Fruit fly (Drosophila melanogaster) whole organism, wandering third instar larva: Measurements from ENCODE around the gene dome.

ENCODE experiments used
- Abd-B ChIP-seq: fragments of >200 bp; optimal IDR thresholded peaks from 2 replicates; lab custom pipeline; 2017; ENCODE audit warnings: missing biosample characterization, missing genetic modification characterization
- CG32264 ChIP-seq: fragments of 200-800 bp; sonication (Bioruptor generic); optimal IDR thresholded peaks from 2 replicates; lab custom pipeline; 2016; ENCODE audit warnings: missing biosample characterization, missing genetic modification characterization
- CG9705 ChIP-seq: fragments of 200-800 bp; sonication (Bioruptor generic); optimal IDR thresholded peaks from 2 replicates; lab custom pipeline; 2018; ENCODE audit warnings: missing biosample characterization, mild to moderate bottlenecking, missing genetic modification characterization
- CrebA ChIP-seq: fragments of 200-800 bp; sonication (Bioruptor generic); optimal IDR thresholded peaks from 2 replicates; lab custom pipeline; 2016; ENCODE audit warnings: missing biosample characterization, mild to moderate bottlenecking, missing genetic modification characterization, borderline replicate concordance
- Dfd ChIP-seq: fragments of >200 bp; optimal IDR thresholded peaks from 2 replicates; lab custom pipeline; 2017; ENCODE audit warnings: missing biosample characterization, missing genetic modification characterization
- Dif ChIP-seq: fragments of 200-275, 200-300 bp; sonication (Bioruptor generic); optimal IDR thresholded peaks from 2 replicates; lab custom pipeline; 2018; ENCODE audit warnings: missing biosample characterization, missing genetic modification characterization; ENCODE audit not compliant: partially characterized antibody
- GATAd ChIP-seq: sonication (Bioruptor generic); optimal IDR thresholded peaks from 2 replicates; lab custom pipeline; 2016; ENCODE audit warnings: missing biosample characterization, missing genetic modification characterization
- HLH106 ChIP-seq: fragments of 200-800 bp; optimal IDR thresholded peaks from 3 replicates; lab custom pipeline; 2019; ENCODE audit warnings: missing biosample characterization, mild to moderate bottlenecking, missing genetic modification characterization, moderate library complexity
- Hnf4 ChIP-seq: fragments of 200-800 bp; sonication (Bioruptor generic); optimal IDR thresholded peaks from 2 replicates; lab custom pipeline; 2016; ENCODE audit warnings: missing biosample characterization, mild to moderate bottlenecking, missing genetic modification characterization
- Hr78 ChIP-seq: fragments of >200 bp; optimal IDR thresholded peaks from 2 replicates; lab custom pipeline; 2017; ENCODE audit warnings: missing biosample characterization, missing genetic modification characterization
- Hr83 ChIP-seq: fragments of 200-300 bp; sonication (Bioruptor generic); optimal IDR thresholded peaks from 2 replicates; lab custom pipeline; 2016; ENCODE audit warnings: missing biosample characterization, mild to moderate bottlenecking, missing genetic modification characterization, moderate library complexity; ENCODE audit not compliant: poor library complexity, severe bottlenecking
- Jra ChIP-seq: sonication (Bioruptor generic); optimal IDR thresholded peaks from 2 replicates; lab custom pipeline; 2016; ENCODE audit warnings: missing biosample characterization, missing genetic modification characterization
- Mio ChIP-seq: sonication (Bioruptor generic); optimal IDR thresholded peaks from 2 replicates; lab custom pipeline; 2016; ENCODE audit warnings: missing biosample characterization, missing genetic modification characterization
- Myc ChIP-seq: fragments of >200 bp; optimal IDR thresholded peaks from 2 replicates; lab custom pipeline; 2017
- N ChIP-seq: fragments of >200 bp; optimal IDR thresholded peaks from 2 replicates; lab custom pipeline; 2018; ENCODE audit warnings: missing biosample characterization, missing external identifiers, missing genetic modification characterization
- OdsH ChIP-seq: fragments of 200-800 bp; sonication (Bioruptor generic); optimal IDR thresholded peaks from 2 replicates; lab custom pipeline; 2016; ENCODE audit warnings: missing biosample characterization, mild to moderate bottlenecking, missing genetic modification characterization
- Rel ChIP-seq, 2 experiments: fragments of 200-800 bp; sonication (Bioruptor generic) in 1 of 2; optimal IDR thresholded peaks; 2 replicates in 1 of 2; 3 replicates in 1 of 2; lab custom pipeline; 2016 to 2019; ENCODE audit warnings: mild to moderate bottlenecking in 2 of 2, missing biosample characterization in 2 of 2, missing genetic modification characterization in 2 of 2, moderate library complexity in 1 of 2
- Sp1 ChIP-seq: fragments of 200-800 bp; sonication (Bioruptor generic); optimal IDR thresholded peaks from 3 replicates; lab custom pipeline; 2019; ENCODE audit warnings: missing biosample characterization, mild to moderate bottlenecking, missing genetic modification characterization, moderate library complexity
- Vsx2 ChIP-seq: fragments of 200-300, 225-300 bp; sonication (Bioruptor generic); optimal IDR thresholded peaks from 2 replicates; lab custom pipeline; 2018; ENCODE audit warnings: missing biosample characterization, missing genetic modification characterization; ENCODE audit not compliant: partially characterized antibody
- br ChIP-seq: fragments of 200-800 bp; sonication (Bioruptor generic); optimal IDR thresholded peaks from 2 replicates; lab custom pipeline; 2016; ENCODE audit warnings: missing biosample characterization, missing genetic modification characterization
- brk ChIP-seq: fragments of 200-800 bp; sonication (Bioruptor generic); optimal IDR thresholded peaks from 2 replicates; lab custom pipeline; 2016; ENCODE audit warnings: missing biosample characterization, mild to moderate bottlenecking, missing genetic modification characterization
- dl ChIP-seq, 2 experiments: fragments of 175-275, 200-275 bp in 1 of 2; fragments of 200-275 bp in 1 of 2; sonication (Bioruptor generic); optimal IDR thresholded peaks; lab custom pipeline; 2018; ENCODE audit warnings: mild to moderate bottlenecking in 2 of 2, missing biosample characterization in 2 of 2, missing genetic modification characterization in 2 of 2, moderate library complexity in 2 of 2; ENCODE audit not compliant: partially characterized antibody in 2 of 2, insufficient read depth in 1 of 2
- dmrt93B ChIP-seq: fragments of 200-800 bp; sonication (Bioruptor generic); optimal IDR thresholded peaks from 2 replicates; lab custom pipeline; 2018; ENCODE audit warnings: missing biosample characterization, mild to moderate bottlenecking, missing genetic modification characterization
- dsf ChIP-seq: sonication (Bioruptor generic); optimal IDR thresholded peaks from 2 replicates; lab custom pipeline; 2016; ENCODE audit warnings: missing biosample characterization, missing genetic modification characterization, borderline replicate concordance
- ey ChIP-seq: fragments of 200-800 bp; sonication (Bioruptor generic); optimal IDR thresholded peaks from 2 replicates; lab custom pipeline; 2016; ENCODE audit warnings: missing biosample characterization, missing genetic modification characterization
- foxo ChIP-seq, 2 experiments: fragments of 200-800 bp; sonication (Bioruptor generic); optimal IDR thresholded peaks; 2 replicates in 1 of 2; 3 replicates in 1 of 2; lab custom pipeline; 2016 to 2017; ENCODE audit warnings: missing biosample characterization in 2 of 2, missing genetic modification characterization in 2 of 2
- fru ChIP-seq: fragments of 200-800 bp; sonication (Bioruptor generic); optimal IDR thresholded peaks from 3 replicates; lab custom pipeline; 2016; ENCODE audit warnings: missing biosample characterization, mild to moderate bottlenecking, missing genetic modification characterization
- h ChIP-seq: fragments of 200-800 bp; sonication (Bioruptor generic); optimal IDR thresholded peaks from 3 replicates; lab custom pipeline; 2016; ENCODE audit warnings: missing biosample characterization, mild to moderate bottlenecking, missing genetic modification characterization
- jim ChIP-seq: fragments of 175-275, 200-325 bp; sonication (Bioruptor generic); optimal IDR thresholded peaks from 2 replicates; lab custom pipeline; 2016; ENCODE audit warnings: missing biosample characterization, mild to moderate bottlenecking, missing genetic modification characterization
- lola ChIP-seq: fragments of >200 bp; optimal IDR thresholded peaks from 2 replicates; lab custom pipeline; 2017; ENCODE audit warnings: missing biosample characterization, missing genetic modification characterization
- pan ChIP-seq: fragments of >200 bp; optimal IDR thresholded peaks from 2 replicates; lab custom pipeline; 2017
- psq ChIP-seq: fragments of 200-800 bp; sonication (Bioruptor generic); optimal IDR thresholded peaks from 3 replicates; lab custom pipeline; 2017; ENCODE audit warnings: missing biosample characterization, mild to moderate bottlenecking, missing genetic modification characterization, moderate library complexity
- rgr ChIP-seq: fragments of 200-800 bp; sonication (Bioruptor generic); optimal IDR thresholded peaks from 3 replicates; lab custom pipeline; 2016; ENCODE audit warnings: missing biosample characterization, mild to moderate bottlenecking, missing genetic modification characterization
- sage ChIP-seq: fragments of 200-800 bp; sonication (Bioruptor generic); optimal IDR thresholded peaks from 2 replicates; lab custom pipeline; 2016; ENCODE audit warnings: missing biosample characterization, mild to moderate bottlenecking, missing genetic modification characterization
- sv ChIP-seq: fragments of 200-800 bp; sonication (Bioruptor generic); optimal IDR thresholded peaks from 3 replicates; lab custom pipeline; 2016; ENCODE audit warnings: missing biosample characterization, missing genetic modification characterization
- tai ChIP-seq: sonication (Bioruptor generic); optimal IDR thresholded peaks from 2 replicates; lab custom pipeline; 2016; ENCODE audit warnings: missing biosample characterization, missing genetic modification characterization
- usp ChIP-seq: fragments of >200 bp; optimal IDR thresholded peaks from 2 replicates; lab custom pipeline; 2017; ENCODE audit warnings: missing biosample characterization, missing genetic modification characterization
- woc ChIP-seq: sonication (Bioruptor generic); optimal IDR thresholded peaks from 2 replicates; lab custom pipeline; 2016; ENCODE audit warnings: missing biosample characterization, mild to moderate bottlenecking, missing genetic modification characterization

dome gene

DNA sequence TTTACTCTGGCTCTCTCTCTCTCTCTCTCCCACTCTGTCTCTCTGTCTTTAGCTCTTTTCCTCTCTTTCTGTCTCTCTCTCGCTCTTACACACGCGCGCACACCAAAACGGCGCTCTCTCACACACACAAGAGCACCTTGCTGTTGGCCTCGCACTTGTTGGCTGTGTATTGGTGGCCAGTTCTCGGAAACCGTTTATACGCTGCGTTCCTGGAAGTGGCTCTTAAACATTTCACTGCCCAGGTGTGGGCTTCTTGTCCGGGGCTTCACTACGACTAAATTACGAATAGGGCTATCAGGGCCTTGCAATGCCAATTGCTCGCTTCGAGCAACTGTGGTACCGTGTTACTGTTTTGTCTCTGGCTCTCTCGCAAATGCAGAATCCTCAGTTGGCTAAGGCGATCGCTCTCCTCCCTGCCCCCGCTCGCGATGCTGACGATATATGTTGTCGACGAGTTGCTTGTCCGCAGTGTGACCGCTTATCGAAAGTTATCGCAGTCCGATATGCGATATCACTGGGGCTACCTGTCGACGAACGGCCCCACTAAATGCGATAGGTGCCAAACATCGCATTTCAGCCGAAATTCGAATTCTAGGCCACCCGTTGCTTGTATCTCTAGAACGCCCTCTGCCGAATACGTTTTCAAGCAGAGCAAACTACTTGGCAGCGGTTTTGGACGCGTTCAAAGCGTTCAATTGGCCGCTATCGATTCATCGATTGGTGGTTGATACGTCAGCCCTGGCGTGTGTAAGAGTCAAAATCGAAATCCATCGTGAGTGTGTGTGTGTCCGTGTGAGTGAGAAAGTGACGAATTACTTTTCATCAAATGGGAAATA lies at the start of gene dome, which contains the start of gene Ubqn:
Gene dome, minus strand, starts transcription at position 479 of the 836 bp plus-strand sequence.
Gene Ubqn, plus strand, starts transcription at position 769 of the 836 bp plus-strand sequence.
- TF ChIP-seq jim (GFP tag; lab: Kevin White, UChicago) (no peak), Rel (GFP tag; optimal IDR thresholded peaks at IDR 0.05; lab: Kevin White, UChicago) (no peak), Rel (tag; optimal IDR thresholded peaks at IDR 0.05; lab: Kevin White, UChicago) (peak; percentile 4), woc (GFP tag; lab: Kevin White, UChicago) (peak; percentile 1), Dif (GFP tag; lab: Kevin White, UChicago) (peak; percentile 96), Hr83 (GFP tag; lab: Kevin White, UChicago) (no peak), Hnf4 (GFP tag; lab: Kevin White, UChicago) (no peak), psq (GFP tag; lab: Kevin White, UChicago) (no peak), Myc (lab: Kevin White, UChicago) (no peak), brk (GFP tag; lab: Kevin White, UChicago) (no peak), N (GFP tag; lab: Kevin White, UChicago) (peak; percentile 38), br (GFP tag; lab: Kevin White, UChicago) (peak; percentile 8), h (GFP tag; lab: Kevin White, UChicago) (peak; percentile 29), GATAd (no peak), Dfd (GFP tag; lab: Kevin White, UChicago) (no peak), pan (lab: Kevin White, UChicago) (no peak), usp (GFP tag; lab: Kevin White, UChicago) (no peak), OdsH (GFP tag; lab: Kevin White, UChicago) (no peak), dl (GFP tag; optimal IDR thresholded peaks at IDR 0.05; lab: Kevin White, UChicago; ENCODE audit: insufficient read depth in 1 of 2, partially characterized antibody in 2 of 2) (peak; percentile 86 to 97), dsf (GFP tag; lab: Kevin White, UChicago) (no peak), dmrt93B (GFP tag; lab: Kevin White, UChicago) (no peak), lola (GFP tag; lab: Kevin White, UChicago) (no peak), Sp1 (GFP tag; lab: Kevin White, UChicago) (peak; percentile 27), foxo (GFP tag; optimal IDR thresholded peaks at IDR 0.05; lab: Kevin White, UChicago) (peak in 1 of 2 experiments; percentile 2), CG9705 (peak; percentile 23), fru (GFP tag; lab: Kevin White, UChicago) (peak; percentile 30), Hr78 (GFP tag; lab: Kevin White, UChicago) (no peak), Vsx2 (GFP tag; lab: Kevin White, UChicago) (no peak), Mio (no peak), sv (GFP tag; lab: Kevin White, UChicago) (no peak), sage (no peak), CG32264 (GFP tag; lab: Kevin White, UChicago) (no peak), Jra (GFP tag; lab: Kevin White, UChicago) (no peak), rgr (GFP tag; lab: Kevin White, UChicago) (peak; percentile 21), Abd-B (GFP tag; lab: Kevin White, UChicago) (no peak), tai (GFP tag; lab: Kevin White, UChicago) (no peak), HLH106 (tag; lab: Kevin White, UChicago) (peak; percentile 16), CrebA (GFP tag; lab: Kevin White, UChicago) (no peak), ey (GFP tag; lab: Kevin White, UChicago) (no peak)

dm6 chrX:19730844-19731243 lies 47.5 kb upstream of the dome start, which contains the start of gene AP-1-2beta:
TSS of gene AP-1-2beta (plus strand) at chrX:19731004.
- TF ChIP-seq Hr83 (GFP tag; lab: Kevin White, UChicago) (no peak), dsf (GFP tag; lab: Kevin White, UChicago) (no peak), GATAd (no peak), Abd-B (GFP tag; lab: Kevin White, UChicago) (no peak), Hnf4 (GFP tag; lab: Kevin White, UChicago) (no peak), woc (GFP tag; lab: Kevin White, UChicago) (no peak), tai (GFP tag; lab: Kevin White, UChicago) (no peak), pan (lab: Kevin White, UChicago) (no peak), OdsH (GFP tag; lab: Kevin White, UChicago) (no peak)
- TF ChIP-seq, all 38 proteins: peak for 0
